Worm (Caenorhabditis elegans): ENCODE measurements around the gene ttr-21.

DNA sequence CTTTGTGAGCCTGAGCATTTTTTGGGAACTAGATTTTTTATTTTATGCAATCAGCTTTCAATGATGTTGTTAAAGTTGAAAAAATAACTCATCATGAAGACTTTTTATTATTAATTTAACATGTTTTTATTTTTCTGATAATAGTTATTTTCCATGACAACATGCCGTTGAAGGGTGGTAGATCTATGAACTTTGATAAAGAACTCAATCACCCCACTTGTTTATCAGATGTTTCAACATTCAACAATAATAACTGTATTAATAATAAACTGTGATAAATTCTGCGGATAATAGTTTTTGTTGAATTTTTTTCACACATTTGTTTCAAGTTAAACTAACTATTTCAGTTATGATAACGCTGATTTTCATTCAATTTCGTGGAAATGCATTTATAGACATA is 37.3 kb upstream of the ttr-21 start:
- TF ChIP-seq zag-1 (tag; optimal IDR thresholded peaks at IDR 0.05) (no peak), lsy-2 (tag; optimal IDR thresholded peaks at IDR 0.05) (no peak), sma-9 (GFP tag; optimal IDR thresholded peaks at IDR 0.05) (peak; percentile 1), sma-9 (tag; optimal IDR thresholded peaks at IDR 0.05) (no peak), sem-4 (tag; optimal IDR thresholded peaks at IDR 0.05) (no peak), ztf-4 (tag; optimal IDR thresholded peaks at IDR 0.05) (no peak), nhr-77 (tag; optimal IDR thresholded peaks at IDR 0.05) (no peak), R02D3.7 (tag; optimal IDR thresholded peaks at IDR 0.05) (no peak), elt-1 (tag; optimal IDR thresholded peaks at IDR 0.05) (no peak), egl-27 (tag; optimal IDR thresholded peaks at IDR 0.05) (no peak), ceh-82 (tag; optimal IDR thresholded peaks at IDR 0.05) (no peak), ceh-16 (tag; optimal IDR thresholded peaks at IDR 0.05) (no peak)

All from whole organism, L2 larva.